Comparison of ENCODE assay signal across 3 fruit fly cellular contexts in the genomic region with DNA sequence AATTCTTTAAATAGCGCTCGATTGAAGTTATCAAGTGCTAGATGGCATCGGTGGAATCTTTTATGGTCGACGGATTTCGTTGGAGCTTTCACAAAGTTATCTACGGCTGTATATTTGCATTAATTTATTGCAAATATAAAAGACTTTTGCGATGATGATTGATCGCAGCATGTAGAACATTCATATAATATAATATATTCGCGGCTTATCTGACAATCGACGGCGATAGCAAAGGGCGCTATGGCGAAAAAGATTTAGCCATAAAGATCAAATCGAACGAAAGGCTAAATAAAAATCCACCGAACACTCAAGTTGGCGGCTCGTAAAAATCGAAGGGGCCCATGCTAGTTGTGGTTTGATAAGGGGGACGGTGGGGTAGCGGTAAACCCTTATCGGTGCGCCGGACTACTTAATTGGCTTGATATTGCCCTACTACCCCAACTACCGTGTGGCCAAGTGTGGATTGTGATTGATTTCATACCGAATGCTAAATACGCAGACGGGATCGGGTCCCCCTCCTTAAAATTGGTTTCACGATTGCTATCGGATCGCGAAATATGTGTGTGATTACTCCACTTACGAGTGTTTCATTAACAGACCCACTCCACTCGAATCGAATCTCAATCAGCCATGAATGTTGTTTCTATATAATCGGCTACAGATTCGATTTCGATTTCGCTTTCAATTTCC.
TF ChIP-seq lines count a peak whose summit lies in the region.

No protein-coding gene starts in this region.

- TF ChIP-seq CTCF in whole organism, embryonic (GFP tag; optimal IDR thresholded peaks at IDR 0.05; lab: Kevin White, UChicago), result no peak

TF ChIP-seq in whole organism, adult, 20 proteins besides CTCF, POLR2A, EP300 and RAD21:
- peak; percentile 67 for TF ChIP-seq cic (GFP tag; optimal IDR thresholded peaks at IDR 0.05; lab: Kevin White, UChicago)
- no peak for TF ChIP-seq Clk (GFP tag; optimal IDR thresholded peaks at IDR 0.05; lab: Kevin White, UChicago)
- TF ChIP-seq CG12768 (GFP tag; optimal IDR thresholded peaks at IDR 0.05; lab: Kevin White, UChicago), result peak; percentile 26
- peak; percentile 0 for TF ChIP-seq CG7101 (tag; optimal IDR thresholded peaks at IDR 0.05; lab: Kevin White, UChicago)
- no peak for TF ChIP-seq Hr96 (GFP tag; optimal IDR thresholded peaks at IDR 0.05; lab: Kevin White, UChicago)
- TF ChIP-seq pad (GFP tag; optimal IDR thresholded peaks at IDR 0.05; lab: Kevin White, UChicago), result peak; percentile 27

TF ChIP-seq in whole organism, embryonic, 481 proteins besides CTCF, POLR2A, EP300 and RAD21 (continues in another document):
- TF ChIP-seq CG4820 (GFP tag; optimal IDR thresholded peaks at IDR 0.05; lab: Kevin White, UChicago) (no peak), CG8290 (GFP tag; optimal IDR thresholded peaks at IDR 0.05; lab: Kevin White, UChicago) (no peak), CG8290 (tag; optimal IDR thresholded peaks at IDR 0.05; lab: Kevin White, UChicago) (peak in 1 of 2 experiments; percentile 8), HmgZ (tag; optimal IDR thresholded peaks at IDR 0.05; lab: Kevin White, UChicago) (peak; percentile 23), ase (GFP tag; IDR thresholded peaks at IDR 0.05; lab: Robert Waterston, UW) (0 out of 3 replicates have a peak, but pooled peaks have one; percentile 6), sens-2 (GFP tag; IDR thresholded peaks at IDR 0.05; lab: Robert Waterston, UW) (peak; percentile 68), amos (GFP tag; IDR thresholded peaks at IDR 0.05; lab: Robert Waterston, UW; ENCODE audit: partially characterized antibody) (no peak), bbx (GFP tag; IDR thresholded peaks at IDR 0.05; lab: Robert Waterston, UW; ENCODE audit: partially characterized antibody) (no peak), rib (GFP tag; IDR thresholded peaks at IDR 0.05; lab: Robert Waterston, UW) (peak; percentile 64; the same call in 1 of the 2 replicates), cwo (GFP tag; optimal IDR thresholded peaks at IDR 0.05; lab: Kevin White, UChicago) (peak; percentile 38), CG16779 (GFP tag; IDR thresholded peaks at IDR 0.05; lab: Robert Waterston, UW) (no peak), Tbp (GFP tag; optimal IDR thresholded peaks at IDR 0.05; lab: Kevin White, UChicago) (no peak), CG11456 (GFP tag; IDR thresholded peaks at IDR 0.05; lab: Robert Waterston, UW) (0 out of 3 replicates have a peak, but pooled peaks have one; percentile 30), Vsx1 (GFP tag; optimal IDR thresholded peaks at IDR 0.05; lab: Kevin White, UChicago) (peak; percentile 98), sd (tag; optimal IDR thresholded peaks at IDR 0.05; lab: Kevin White, UChicago) (peak; percentile 85), nerfin-2 (GFP tag; IDR thresholded peaks at IDR 0.05; lab: Robert Waterston, UW; ENCODE audit: partially characterized antibody) (no peak), CG9727 (GFP tag; optimal IDR thresholded peaks at IDR 0.05; lab: Kevin White, UChicago) (no peak), psq (GFP tag; optimal IDR thresholded peaks at IDR 0.05; lab: Kevin White, UChicago) (no peak), eve (GFP tag; optimal IDR thresholded peaks at IDR 0.05; lab: Kevin White, UChicago) (no peak), CG3281 (GFP tag; optimal IDR thresholded peaks at IDR 0.05; lab: Kevin White, UChicago) (peak; percentile 42), ab (GFP tag; optimal IDR thresholded peaks at IDR 0.05; lab: Kevin White, UChicago) (no peak), BtbVII (GFP tag; optimal IDR thresholded peaks at IDR 0.05; lab: Kevin White, UChicago) (peak; percentile 26), Jarid2 (GFP tag; optimal IDR thresholded peaks at IDR 0.05; lab: Kevin White, UChicago) (peak; percentile 18), GATAe (GFP tag; conservative IDR thresholded peaks at IDR 0.05; lab: Robert Waterston, UW) (peak; percentile 90), Ptx1 (GFP tag; IDR thresholded peaks at IDR 0.05; lab: Robert Waterston, UW) (no peak), CG18599 (GFP tag; optimal IDR thresholded peaks at IDR 0.05; lab: Kevin White, UChicago) (peak; percentile 78), sug (tag; optimal IDR thresholded peaks at IDR 0.05; lab: Kevin White, UChicago) (peak; percentile 96), Deaf1 (tag; optimal IDR thresholded peaks at IDR 0.05; lab: Kevin White, UChicago) (peak; percentile 37), da (GFP tag; optimal IDR thresholded peaks at IDR 0.05; lab: Kevin White, UChicago) (no peak), B-H2 (GFP tag; optimal IDR thresholded peaks at IDR 0.05; lab: Kevin White, UChicago) (peak; percentile 35), CG9817 (tag; optimal IDR thresholded peaks at IDR 0.05; lab: Kevin White, UChicago) (peak; percentile 4), Xbp1 (GFP tag; optimal IDR thresholded peaks at IDR 0.05; lab: Kevin White, UChicago) (no peak), crol (GFP tag; IDR thresholded peaks at IDR 0.05; lab: Robert Waterston, UW) (peak; percentile 74; the same call in 1 of the 2 replicates), CG3065 (GFP tag; optimal IDR thresholded peaks at IDR 0.05; lab: Kevin White, UChicago) (no peak), sens (GFP tag; lab: Kevin White, UChicago) (peak; percentile 28), CG13775 (GFP tag; optimal IDR thresholded peaks at IDR 0.05; lab: Kevin White, UChicago) (no peak), Dad (GFP tag; optimal IDR thresholded peaks at IDR 0.05; lab: Kevin White, UChicago) (no peak), Ada2b (GFP tag; IDR thresholded peaks at IDR 0.05; lab: Robert Waterston, UW) (no peak)

TF ChIP-seq in whole organism, wandering third instar larva, 38 proteins besides CTCF, POLR2A, EP300 and RAD21:
- TF ChIP-seq HLH106 (tag; optimal IDR thresholded peaks at IDR 0.05; lab: Kevin White, UChicago), result no peak
- no peak for TF ChIP-seq woc (GFP tag; optimal IDR thresholded peaks at IDR 0.05; lab: Kevin White, UChicago)
- no peak for TF ChIP-seq br (GFP tag; optimal IDR thresholded peaks at IDR 0.05; lab: Kevin White, UChicago)
- no peak for TF ChIP-seq fru (GFP tag; optimal IDR thresholded peaks at IDR 0.05; lab: Kevin White, UChicago)
- no peak for TF ChIP-seq CrebA (GFP tag; optimal IDR thresholded peaks at IDR 0.05; lab: Kevin White, UChicago; ENCODE audit: borderline replicate concordance)
- no peak for TF ChIP-seq N (GFP tag; optimal IDR thresholded peaks at IDR 0.05; lab: Kevin White, UChicago)
- no peak for TF ChIP-seq dsf (GFP tag; optimal IDR thresholded peaks at IDR 0.05; lab: Kevin White, UChicago; ENCODE audit: borderline replicate concordance)
- TF ChIP-seq h (GFP tag; optimal IDR thresholded peaks at IDR 0.05; lab: Kevin White, UChicago), result peak; percentile 50
- no peak for TF ChIP-seq rgr (GFP tag; optimal IDR thresholded peaks at IDR 0.05; lab: Kevin White, UChicago)
